Worm (Caenorhabditis elegans) whole organism, L2 larva: ENCODE measurements around the gene copg-1.

Experiments
- fos-1 ChIP-seq: fragments of 150-350 bp; optimal IDR thresholded peaks from 2 replicates; lab custom pipeline; 2014; ENCODE audit warnings: missing biosample characterization, missing genetic modification characterization
- lin-13 ChIP-seq: fragments of 150-350 bp; optimal IDR thresholded peaks from 2 replicates; lab custom pipeline; 2014; ENCODE audit warnings: missing biosample characterization, missing genetic modification reagents, missing genetic modification characterization
- lin-39 ChIP-seq: fragments of 150-350 bp; optimal IDR thresholded peaks from 2 replicates; lab custom pipeline; 2014; ENCODE audit warnings: missing biosample characterization, missing genetic modification reagents, missing genetic modification characterization
- mab-5 ChIP-seq: fragments of 150-350 bp; optimal IDR thresholded peaks from 2 replicates; lab custom pipeline; 2014; ENCODE audit warnings: missing biosample characterization, missing genetic modification characterization
- nhr-12 ChIP-seq: fragments of 150-350 bp; optimal IDR thresholded peaks from 2 replicates; lab custom pipeline; 2014; ENCODE audit warnings: missing biosample characterization, missing genetic modification characterization
- nhr-237 ChIP-seq: fragments of 150-350 bp; optimal IDR thresholded peaks from 2 replicates; lab custom pipeline; 2014; ENCODE audit warnings: missing biosample characterization, missing genetic modification characterization
- skn-1 ChIP-seq: sonication (generic microtip); optimal IDR thresholded peaks from 2 replicates; lab custom pipeline; 2017; ENCODE audit warnings: missing biosample characterization, missing genetic modification characterization
- sma-3 ChIP-seq: sonication (generic microtip); optimal IDR thresholded peaks from 2 replicates; lab custom pipeline; 2016; ENCODE audit warnings: missing genetic modification reagents, missing genetic modification characterization, missing compliant biosample characterization
- snpc-4 ChIP-seq: fragments of 150-350 bp; optimal IDR thresholded peaks from 2 replicates; lab custom pipeline; 2014; ENCODE audit warnings: missing biosample characterization, missing genetic modification characterization
- unc-62 ChIP-seq: fragments of 150-350 bp; optimal IDR thresholded peaks from 2 replicates; lab custom pipeline; 2014; ENCODE audit warnings: missing biosample characterization, missing genetic modification reagents, missing genetic modification characterization
- zag-1 ChIP-seq: fragments of 150-350 bp; optimal IDR thresholded peaks from 2 replicates; lab custom pipeline; 2014; ENCODE audit warnings: missing biosample characterization, missing genetic modification characterization
- ztf-4 ChIP-seq: fragments of 150-350 bp; optimal IDR thresholded peaks from 2 replicates; lab custom pipeline; 2014; ENCODE audit warnings: missing biosample characterization, missing genetic modification characterization

ce11 chrIV:10161706-10162105, 10.0 kb downstream of the copg-1 start, which contains the start of gene pps-1:
- no peak for TF ChIP-seq lin-39 (tag; lab: Kevin White, UChicago)
- TF ChIP-seq skn-1: no peak
- TF ChIP-seq snpc-4: no peak
- no peak for TF ChIP-seq nhr-237 (tag; lab: Kevin White, UChicago)
- no peak for TF ChIP-seq nhr-12 (tag; lab: Kevin White, UChicago)
- no peak for TF ChIP-seq ztf-4 (tag; lab: Kevin White, UChicago)
- no peak for TF ChIP-seq lin-13
- no peak for TF ChIP-seq fos-1
- TF ChIP-seq mab-5 (tag; lab: Kevin White, UChicago): no peak
- no peak for TF ChIP-seq sma-3 (GFP tag; lab: Kevin White, UChicago)
- TF ChIP-seq zag-1: no peak
- TF ChIP-seq unc-62 (GFP tag; lab: Kevin White, UChicago): no peak
